Worm (Caenorhabditis elegans) whole organism, mixed stage, embryonic: ENCODE measurements around the gene tag-30.
A peak's percentile ranks its signal among the peaks of the same experiment; 100 is the strongest.

Experiments
- M03D4.4 ChIP-seq: sonication (generic microtip); optimal IDR thresholded peaks from 2 replicates; lab custom pipeline; 2017; ENCODE audit warnings: mild to moderate bottlenecking, missing genetic modification characterization, missing compliant biosample characterization
- bed-3 ChIP-seq: fragments of 200-800 bp; sonication (Bioruptor generic); optimal IDR thresholded peaks from 3 replicates; lab custom pipeline; 2018; ENCODE audit warnings: mild to moderate bottlenecking, missing genetic modification characterization, moderate library complexity, missing compliant biosample characterization
- ceh-39 ChIP-seq: fragments of 150-350 bp; optimal IDR thresholded peaks from 2 replicates; lab custom pipeline; 2014; ENCODE audit warnings: missing biosample characterization, missing genetic modification characterization
- ceh-43 ChIP-seq: fragments of 200-800 bp; sonication (Bioruptor generic); optimal IDR thresholded peaks from 2 replicates; lab custom pipeline; 2018; ENCODE audit warnings: mild to moderate bottlenecking, missing genetic modification characterization, moderate library complexity, missing compliant biosample characterization
- ceh-83 ChIP-seq: fragments of 200-800 bp; sonication (Bioruptor generic); optimal IDR thresholded peaks from 2 replicates; lab custom pipeline; 2018; ENCODE audit warnings: mild to moderate bottlenecking, missing genetic modification characterization, missing compliant biosample characterization
- ces-1 ChIP-seq: fragments of 150-350 bp; optimal IDR thresholded peaks from 2 replicates; lab custom pipeline; 2014; ENCODE audit warnings: missing biosample characterization, missing genetic modification reagents, missing genetic modification characterization
- cnd-1 ChIP-seq: fragments of 200-800 bp; sonication (Bioruptor generic); optimal IDR thresholded peaks from 2 replicates; lab custom pipeline; 2018; ENCODE audit warnings: mild to moderate bottlenecking, missing genetic modification characterization, missing compliant biosample characterization
- elt-3 ChIP-seq: fragments of 150-350 bp; optimal IDR thresholded peaks from 2 replicates; lab custom pipeline; 2014; ENCODE audit warnings: missing biosample characterization, missing genetic modification characterization
- flh-1 ChIP-seq: fragments of 200-800 bp; sonication (Bioruptor generic); optimal IDR thresholded peaks from 2 replicates; lab custom pipeline; 2018; ENCODE audit warnings: mild to moderate bottlenecking, missing genetic modification characterization, moderate library complexity, missing compliant biosample characterization
- ham-2 ChIP-seq: fragments of 200-800 bp; sonication (Bioruptor generic); optimal IDR thresholded peaks from 2 replicates; lab custom pipeline; 2018; ENCODE audit warnings: mild to moderate bottlenecking, missing genetic modification characterization, missing compliant biosample characterization
- hlh-1 ChIP-seq: fragments of 150-350 bp; optimal IDR thresholded peaks from 2 replicates; lab custom pipeline; 2014; ENCODE audit warnings: missing biosample characterization, missing genetic modification reagents, missing genetic modification characterization
- lin-32 ChIP-seq: fragments of 200-800 bp; sonication (Bioruptor generic); optimal IDR thresholded peaks from 2 replicates; lab custom pipeline; 2018; ENCODE audit warnings: mild to moderate bottlenecking, missing genetic modification characterization, missing compliant biosample characterization
- mab-5 ChIP-seq: fragments of 150-350 bp; optimal IDR thresholded peaks from 2 replicates; lab custom pipeline; 2014; ENCODE audit warnings: missing biosample characterization, missing genetic modification characterization
- mep-1 ChIP-seq: fragments of 150-350 bp; optimal IDR thresholded peaks from 2 replicates; lab custom pipeline; 2017; ENCODE audit warnings: missing biosample characterization, missing genetic modification reagents, missing genetic modification characterization, inconsistent platforms
- mls-2 ChIP-seq: sonication (generic microtip); optimal IDR thresholded peaks from 2 replicates; lab custom pipeline; 2016; ENCODE audit warnings: mild to moderate bottlenecking, missing genetic modification characterization, moderate library complexity, missing compliant biosample characterization
- nhr-2 ChIP-seq: fragments of 150-350 bp; optimal IDR thresholded peaks from 2 replicates; lab custom pipeline; 2014; ENCODE audit warnings: missing biosample characterization, missing genetic modification characterization
- nhr-237 ChIP-seq: fragments of 150-350 bp; optimal IDR thresholded peaks from 2 replicates; lab custom pipeline; 2014; ENCODE audit warnings: missing biosample characterization, missing genetic modification characterization
- nhr-28 ChIP-seq: fragments of 150-350 bp; optimal IDR thresholded peaks from 2 replicates; lab custom pipeline; 2014; ENCODE audit warnings: missing biosample characterization, missing genetic modification characterization
- nhr-76 ChIP-seq: sonication (generic microtip); optimal IDR thresholded peaks from 2 replicates; lab custom pipeline; 2017; ENCODE audit warnings: missing biosample characterization, missing genetic modification characterization
- pha-4 ChIP-seq: fragments of 150-350 bp; optimal IDR thresholded peaks from 2 replicates; lab custom pipeline; 2018; ENCODE audit warnings: missing biosample characterization, missing genetic modification reagents, missing genetic modification characterization
- sem-2 ChIP-seq: fragments of 200-800 bp; sonication (Bioruptor generic); optimal IDR thresholded peaks from 2 replicates; lab custom pipeline; 2018; ENCODE audit warnings: mild to moderate bottlenecking, missing genetic modification characterization, missing compliant biosample characterization
- snpc-4 ChIP-seq: fragments of 150-350 bp; optimal IDR thresholded peaks from 2 replicates; lab custom pipeline; 2014; ENCODE audit warnings: missing biosample characterization, missing genetic modification characterization
- sptf-1 ChIP-seq: sonication (generic microtip); optimal IDR thresholded peaks from 2 replicates; lab custom pipeline; 2017; ENCODE audit warnings: mild to moderate bottlenecking, missing genetic modification characterization, moderate library complexity, missing compliant biosample characterization
- tbx-8 ChIP-seq: fragments of 200-800 bp; sonication (Bioruptor generic); optimal IDR thresholded peaks from 2 replicates; lab custom pipeline; 2018; ENCODE audit warnings: mild to moderate bottlenecking, missing genetic modification characterization, moderate library complexity, missing compliant biosample characterization
- unc-120 ChIP-seq: sonication (generic microtip); optimal IDR thresholded peaks from 2 replicates; lab custom pipeline; 2017; ENCODE audit warnings: missing genetic modification characterization, missing compliant biosample characterization; ENCODE audit not compliant: poor library complexity, severe bottlenecking
- unc-39 ChIP-seq: fragments of 150-350 bp; optimal IDR thresholded peaks from 2 replicates; lab custom pipeline; 2014; ENCODE audit warnings: missing biosample characterization, missing genetic modification characterization
- unc-62 ChIP-seq: fragments of 150-350 bp; optimal IDR thresholded peaks from 2 replicates; lab custom pipeline; 2014; ENCODE audit warnings: missing biosample characterization, missing genetic modification reagents, missing genetic modification characterization
- zip-8 ChIP-seq: fragments of 150-350 bp; optimal IDR thresholded peaks from 2 replicates; lab custom pipeline; 2014; ENCODE audit warnings: missing biosample characterization, missing genetic modification characterization
- ztf-11 ChIP-seq: fragments of 150-350 bp; optimal IDR thresholded peaks from 2 replicates; lab custom pipeline; 2014; ENCODE audit warnings: missing biosample characterization, missing genetic modification characterization

The tag-30 gene

ce11 chrIV:11882534-11882933 is 27.6 kb upstream of the tag-30 start:
- TF ChIP-seq ztf-11 (tag; lab: Kevin White, UChicago) (no peak), nhr-2 (tag; lab: Kevin White, UChicago) (no peak), nhr-28 (tag; lab: Kevin White, UChicago) (no peak), ces-1 (GFP tag; lab: Kevin White, UChicago) (no peak), sptf-1 (tag; lab: Kevin White, UChicago) (no peak), mep-1 (tag; lab: Kevin White, UChicago) (no peak), ceh-39 (tag; lab: Kevin White, UChicago) (no peak), ceh-43 (GFP tag; lab: Kevin White, UChicago) (no peak), unc-39 (tag; lab: Kevin White, UChicago) (no peak), hlh-1 (tag; lab: Kevin White, UChicago) (no peak), tbx-8 (no peak), flh-1 (no peak), ham-2 (GFP tag; lab: Kevin White, UChicago) (no peak), nhr-237 (tag; lab: Kevin White, UChicago) (no peak), unc-62 (GFP tag; lab: Kevin White, UChicago) (no peak)

DNA sequence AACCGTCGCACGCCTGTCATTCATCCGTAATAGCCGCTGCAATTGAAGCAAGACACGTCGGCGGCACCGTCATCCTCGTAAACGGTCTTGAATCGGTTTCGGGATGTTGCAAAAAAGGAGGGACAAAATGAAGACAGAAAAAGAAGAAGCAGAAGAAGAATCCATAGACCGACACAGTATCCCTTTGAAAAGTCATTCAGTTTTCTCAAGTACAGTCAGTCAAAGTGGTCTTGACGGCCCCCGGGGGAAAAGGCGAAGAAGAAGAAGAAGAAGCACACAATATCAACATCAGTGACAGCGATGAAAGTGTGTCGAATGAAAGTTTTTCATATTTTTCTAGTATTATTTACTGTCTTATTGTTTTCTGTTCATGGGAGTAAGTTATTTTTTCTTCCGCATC is 23.3 kb upstream of the tag-30 start, which contains the start of gene cutl-27:
Gene cutl-27, plus strand, starts transcription at position 301 of the 400 bp plus-strand sequence.
- TF ChIP-seq nhr-28 (tag; lab: Kevin White, UChicago) (no peak), ztf-11 (tag; lab: Kevin White, UChicago) (no peak), unc-62 (GFP tag; lab: Kevin White, UChicago) (no peak), bed-3 (GFP tag; lab: Kevin White, UChicago) (no peak), ceh-83 (GFP tag; lab: Kevin White, UChicago) (no peak), sem-2 (GFP tag; lab: Kevin White, UChicago) (no peak), ceh-39 (tag; lab: Kevin White, UChicago) (no peak), nhr-2 (tag; lab: Kevin White, UChicago) (no peak), lin-32 (GFP tag; lab: Kevin White, UChicago) (no peak), snpc-4 (tag; lab: Kevin White, UChicago) (no peak), sptf-1 (tag; lab: Kevin White, UChicago) (no peak), nhr-76 (tag; lab: Kevin White, UChicago) (no peak), unc-39 (tag; lab: Kevin White, UChicago) (no peak), ham-2 (GFP tag; lab: Kevin White, UChicago) (no peak), mab-5 (tag; lab: Kevin White, UChicago) (no peak), flh-1 (no peak), ces-1 (GFP tag; lab: Kevin White, UChicago) (no peak), elt-3 (tag; lab: Kevin White, UChicago) (no peak)
- TF ChIP-seq, all 35 proteins: peak for 0

- no peak for TF ChIP-seq mls-2 (tag; lab: Kevin White, UChicago)
- TF ChIP-seq nhr-237 (tag; lab: Kevin White, UChicago): no peak
- no peak for TF ChIP-seq lin-32 (GFP tag; lab: Kevin White, UChicago)
- TF ChIP-seq M03D4.4 (tag; lab: Kevin White, UChicago): no peak
- no peak for TF ChIP-seq bed-3 (GFP tag; lab: Kevin White, UChicago)
- TF ChIP-seq snpc-4 (tag; lab: Kevin White, UChicago): no peak
- TF ChIP-seq sem-2 (GFP tag; lab: Kevin White, UChicago): no peak
- no peak for TF ChIP-seq zip-8 (tag; lab: Kevin White, UChicago)
- TF ChIP-seq, all 35 proteins: peak for 0
These were observed 22.7 kb upstream of the tag-30 start, which contains the start of gene pph-2 for ce11 chrIV:11877674-11878073. TSS of gene pph-2 (minus strand) at chrIV:11877774.

ce11 chrIV:11871898-11872297 is 16.9 kb upstream of the tag-30 start:
- TF ChIP-seq pha-4 (tag; lab: Kevin White, UChicago): no peak
- TF ChIP-seq ham-2 (GFP tag; lab: Kevin White, UChicago): no peak
- TF ChIP-seq sptf-1 (tag; lab: Kevin White, UChicago): peak; percentile 4
- TF ChIP-seq ces-1 (GFP tag; lab: Kevin White, UChicago): peak; percentile 58

DNA sequence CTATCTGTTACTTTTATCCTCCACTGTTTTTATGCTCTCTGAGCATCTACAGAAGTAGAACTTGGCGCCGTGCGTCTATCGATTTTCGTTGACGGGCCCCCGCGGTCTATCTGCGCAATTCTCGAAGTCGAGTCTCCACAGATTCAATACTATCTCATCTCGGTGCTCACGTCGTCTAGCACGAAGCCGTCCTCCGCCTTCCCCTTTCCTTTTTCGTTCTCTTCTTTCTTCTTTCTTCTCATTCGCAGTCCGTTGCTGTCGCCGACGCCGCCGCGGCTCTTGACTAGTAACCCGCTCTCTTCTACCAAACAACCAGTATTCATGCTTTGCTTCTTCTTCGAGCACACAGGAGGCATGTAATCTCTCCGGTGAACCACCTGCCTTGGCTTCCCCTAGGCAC is 16.1 kb upstream of the tag-30 start:
- TF ChIP-seq M03D4.4 (tag; lab: Kevin White, UChicago) (no peak), cnd-1 (tag; lab: Kevin White, UChicago) (peak; percentile 47), unc-120 (tag; lab: Kevin White, UChicago) (no peak), lin-32 (GFP tag; lab: Kevin White, UChicago) (peak; percentile 41), mep-1 (tag; lab: Kevin White, UChicago) (peak; percentile 4), ces-1 (GFP tag; lab: Kevin White, UChicago) (peak; percentile 42)
- TF ChIP-seq, all 35 proteins: peak for 4
